Worm (Caenorhabditis elegans) whole organism, mixed stage, embryonic: ENCODE data around the gene R13D7.2.

Source experiments
- M03D4.4 ChIP-seq: sonication (generic microtip); optimal IDR thresholded peaks from 2 replicates; lab custom pipeline; 2017; ENCODE audit warnings: mild to moderate bottlenecking, missing genetic modification characterization, missing compliant biosample characterization
- bed-3 ChIP-seq: fragments of 200-800 bp; sonication (Bioruptor generic); optimal IDR thresholded peaks from 3 replicates; lab custom pipeline; 2018; ENCODE audit warnings: mild to moderate bottlenecking, missing genetic modification characterization, moderate library complexity, missing compliant biosample characterization
- ceh-43 ChIP-seq: fragments of 200-800 bp; sonication (Bioruptor generic); optimal IDR thresholded peaks from 2 replicates; lab custom pipeline; 2018; ENCODE audit warnings: mild to moderate bottlenecking, missing genetic modification characterization, moderate library complexity, missing compliant biosample characterization
- ceh-83 ChIP-seq: fragments of 200-800 bp; sonication (Bioruptor generic); optimal IDR thresholded peaks from 2 replicates; lab custom pipeline; 2018; ENCODE audit warnings: mild to moderate bottlenecking, missing genetic modification characterization, missing compliant biosample characterization
- ces-1 ChIP-seq: fragments of 150-350 bp; optimal IDR thresholded peaks from 2 replicates; lab custom pipeline; 2014; ENCODE audit warnings: missing biosample characterization, missing genetic modification reagents, missing genetic modification characterization
- cnd-1 ChIP-seq: fragments of 200-800 bp; sonication (Bioruptor generic); optimal IDR thresholded peaks from 2 replicates; lab custom pipeline; 2018; ENCODE audit warnings: mild to moderate bottlenecking, missing genetic modification characterization, missing compliant biosample characterization
- drap-1 ChIP-seq: fragments of 200-800 bp; sonication (Bioruptor generic); optimal IDR thresholded peaks from 3 replicates; lab custom pipeline; 2018; ENCODE audit warnings: mild to moderate bottlenecking, missing genetic modification characterization, missing compliant biosample characterization
- elt-1 ChIP-seq: sonication (generic microtip); optimal IDR thresholded peaks from 2 replicates; lab custom pipeline; 2017; ENCODE audit warnings: missing genetic modification characterization, mild to moderate bottlenecking, missing compliant biosample characterization, antibody characterized with exemption, moderate library complexity, borderline replicate concordance; ENCODE audit not compliant: insufficient read depth
- elt-3 ChIP-seq: fragments of 150-350 bp; optimal IDR thresholded peaks from 2 replicates; lab custom pipeline; 2014; ENCODE audit warnings: missing biosample characterization, missing genetic modification characterization
- flh-1 ChIP-seq: fragments of 200-800 bp; sonication (Bioruptor generic); optimal IDR thresholded peaks from 2 replicates; lab custom pipeline; 2018; ENCODE audit warnings: mild to moderate bottlenecking, missing genetic modification characterization, moderate library complexity, missing compliant biosample characterization
- ham-2 ChIP-seq: fragments of 200-800 bp; sonication (Bioruptor generic); optimal IDR thresholded peaks from 2 replicates; lab custom pipeline; 2018; ENCODE audit warnings: mild to moderate bottlenecking, missing genetic modification characterization, missing compliant biosample characterization
- lin-13 ChIP-seq: fragments of 150-350 bp; optimal IDR thresholded peaks from 2 replicates; lab custom pipeline; 2014; ENCODE audit warnings: missing biosample characterization, missing genetic modification characterization
- lin-32 ChIP-seq: fragments of 200-800 bp; sonication (Bioruptor generic); optimal IDR thresholded peaks from 2 replicates; lab custom pipeline; 2018; ENCODE audit warnings: mild to moderate bottlenecking, missing genetic modification characterization, missing compliant biosample characterization
- lsy-2 ChIP-seq: fragments of 150-350 bp; optimal IDR thresholded peaks from 2 replicates; lab custom pipeline; 2014; ENCODE audit warnings: missing biosample characterization, missing genetic modification characterization
- mep-1 ChIP-seq: fragments of 150-350 bp; optimal IDR thresholded peaks from 2 replicates; lab custom pipeline; 2017; ENCODE audit warnings: missing biosample characterization, missing genetic modification reagents, missing genetic modification characterization, inconsistent platforms
- mls-2 ChIP-seq: sonication (generic microtip); optimal IDR thresholded peaks from 2 replicates; lab custom pipeline; 2016; ENCODE audit warnings: mild to moderate bottlenecking, missing genetic modification characterization, moderate library complexity, missing compliant biosample characterization
- nhr-12 ChIP-seq: fragments of 150-350 bp; optimal IDR thresholded peaks from 2 replicates; lab custom pipeline; 2014; ENCODE audit warnings: missing biosample characterization, missing genetic modification characterization
- nhr-2 ChIP-seq: fragments of 150-350 bp; optimal IDR thresholded peaks from 2 replicates; lab custom pipeline; 2014; ENCODE audit warnings: missing biosample characterization, missing genetic modification characterization
- nhr-237 ChIP-seq: fragments of 150-350 bp; optimal IDR thresholded peaks from 2 replicates; lab custom pipeline; 2014; ENCODE audit warnings: missing biosample characterization, missing genetic modification characterization
- nhr-28 ChIP-seq: fragments of 150-350 bp; optimal IDR thresholded peaks from 2 replicates; lab custom pipeline; 2014; ENCODE audit warnings: missing biosample characterization, missing genetic modification characterization
- nhr-76 ChIP-seq: sonication (generic microtip); optimal IDR thresholded peaks from 2 replicates; lab custom pipeline; 2017; ENCODE audit warnings: missing biosample characterization, missing genetic modification characterization
- pha-4 ChIP-seq: fragments of 150-350 bp; optimal IDR thresholded peaks from 2 replicates; lab custom pipeline; 2018; ENCODE audit warnings: missing biosample characterization, missing genetic modification reagents, missing genetic modification characterization
- sem-2 ChIP-seq: fragments of 200-800 bp; sonication (Bioruptor generic); optimal IDR thresholded peaks from 2 replicates; lab custom pipeline; 2018; ENCODE audit warnings: mild to moderate bottlenecking, missing genetic modification characterization, missing compliant biosample characterization
- snpc-4 ChIP-seq: fragments of 150-350 bp; optimal IDR thresholded peaks from 2 replicates; lab custom pipeline; 2014; ENCODE audit warnings: missing biosample characterization, missing genetic modification characterization
- sptf-1 ChIP-seq: sonication (generic microtip); optimal IDR thresholded peaks from 2 replicates; lab custom pipeline; 2017; ENCODE audit warnings: mild to moderate bottlenecking, missing genetic modification characterization, moderate library complexity, missing compliant biosample characterization
- tbx-8 ChIP-seq: fragments of 200-800 bp; sonication (Bioruptor generic); optimal IDR thresholded peaks from 2 replicates; lab custom pipeline; 2018; ENCODE audit warnings: mild to moderate bottlenecking, missing genetic modification characterization, moderate library complexity, missing compliant biosample characterization
- unc-120 ChIP-seq: sonication (generic microtip); optimal IDR thresholded peaks from 2 replicates; lab custom pipeline; 2017; ENCODE audit warnings: missing genetic modification characterization, missing compliant biosample characterization; ENCODE audit not compliant: poor library complexity, severe bottlenecking
- unc-39 ChIP-seq: fragments of 150-350 bp; optimal IDR thresholded peaks from 2 replicates; lab custom pipeline; 2014; ENCODE audit warnings: missing biosample characterization, missing genetic modification characterization
- unc-62 ChIP-seq: fragments of 150-350 bp; optimal IDR thresholded peaks from 2 replicates; lab custom pipeline; 2014; ENCODE audit warnings: missing biosample characterization, missing genetic modification reagents, missing genetic modification characterization
- ztf-11 ChIP-seq: fragments of 150-350 bp; optimal IDR thresholded peaks from 2 replicates; lab custom pipeline; 2014; ENCODE audit warnings: missing biosample characterization, missing genetic modification characterization

R13D7.2 gene

ce11 chrV:7374090-7374489 is 35.6 kb upstream of the R13D7.2 start, which contains the start of gene srx-56:
TSS of gene srx-56 (plus strand) at chrV:7374390.
- TF ChIP-seq lsy-2 (no peak), M03D4.4 (no peak), lin-13 (tag; lab: Kevin White, UChicago) (no peak), nhr-28 (no peak), ceh-43 (GFP tag; lab: Kevin White, UChicago) (no peak), tbx-8 (no peak), unc-39 (tag; lab: Kevin White, UChicago) (no peak), nhr-76 (tag; lab: Kevin White, UChicago) (no peak), pha-4 (tag; lab: Kevin White, UChicago) (no peak), sptf-1 (tag; lab: Kevin White, UChicago) (no peak), ces-1 (GFP tag; lab: Kevin White, UChicago) (no peak), mep-1 (tag; lab: Kevin White, UChicago) (no peak), unc-120 (no peak), cnd-1 (tag; lab: Kevin White, UChicago) (no peak), drap-1 (no peak), elt-1 (no peak), sem-2 (GFP tag; lab: Kevin White, UChicago) (no peak), ceh-83 (GFP tag; lab: Kevin White, UChicago) (no peak), lin-32 (GFP tag; lab: Kevin White, UChicago) (no peak), ztf-11 (tag; lab: Kevin White, UChicago) (no peak)

- TF ChIP-seq lin-32 (GFP tag; lab: Kevin White, UChicago) (no peak), unc-62 (no peak), flh-1 (GFP tag; lab: Kevin White, UChicago) (no peak), sptf-1 (tag; lab: Kevin White, UChicago) (no peak), ztf-11 (tag; lab: Kevin White, UChicago) (no peak), ham-2 (GFP tag; lab: Kevin White, UChicago) (no peak), lsy-2 (no peak), nhr-237 (tag; lab: Kevin White, UChicago) (no peak), snpc-4 (tag; lab: Kevin White, UChicago) (no peak), nhr-2 (tag; lab: Kevin White, UChicago) (no peak)
Observed at ce11 chrV:7379384-7379783, 30.3 kb upstream of the R13D7.2 start, which contains the start of gene srsx-24. TSS of gene srsx-24 (minus strand) at chrV:7379484.

- no peak for TF ChIP-seq bed-3 (GFP tag; lab: Kevin White, UChicago)
Observed at ce11 chrV:7381008-7381407, 28.7 kb upstream of the R13D7.2 start, which contains the start of gene C03G6.17. TSS of gene C03G6.17 (minus strand) at chrV:7381108.

ce11 chrV:7386052-7386573 is 23.6 kb upstream of the R13D7.2 start, which contains the start of gene srp-6:
TSS of gene srp-6 (minus strand) at chrV:7386102.
- TF ChIP-seq mls-2 (tag; lab: Kevin White, UChicago) (no peak), pha-4 (tag; lab: Kevin White, UChicago) (no peak), elt-3 (tag; lab: Kevin White, UChicago) (no peak), ham-2 (GFP tag; lab: Kevin White, UChicago) (no peak), drap-1 (no peak), ztf-11 (tag; lab: Kevin White, UChicago) (no peak), unc-62 (no peak), nhr-237 (tag; lab: Kevin White, UChicago) (no peak), sem-2 (GFP tag; lab: Kevin White, UChicago) (no peak), ceh-43 (GFP tag; lab: Kevin White, UChicago) (no peak), unc-120 (no peak), nhr-2 (tag; lab: Kevin White, UChicago) (no peak), lsy-2 (no peak), nhr-28 (no peak), snpc-4 (tag; lab: Kevin White, UChicago) (no peak)

- no peak for TF ChIP-seq nhr-12 (tag; lab: Kevin White, UChicago)
- no peak for TF ChIP-seq lin-32 (GFP tag; lab: Kevin White, UChicago)
Observed at ce11 chrV:7387755-7388154, 21.9 kb upstream of the R13D7.2 start, which contains the start of gene C02H6.3. TSS of gene C02H6.3 (minus strand) at chrV:7387855.
